Worm (Caenorhabditis elegans): ENCODE measurements around the gene F35H12.6.

- no peak for TF ChIP-seq ama-1 (optimal IDR thresholded peaks at IDR 0.05)
- TF ChIP-seq unc-55 (GFP tag; optimal IDR thresholded peaks at IDR 0.05) = no peak
- TF ChIP-seq che-1 (tag; optimal IDR thresholded peaks at IDR 0.05) = no peak
- no peak for TF ChIP-seq ztf-16 (tag; optimal IDR thresholded peaks at IDR 0.05)
- TF ChIP-seq mec-3 (tag; optimal IDR thresholded peaks at IDR 0.05; ENCODE audit: borderline replicate concordance) = no peak
- no peak for TF ChIP-seq ceh-18 (tag; optimal IDR thresholded peaks at IDR 0.05)
- no peak for TF ChIP-seq ceh-45 (GFP tag; IDR thresholded peaks at IDR 0.05)
- TF ChIP-seq C38D4.7 (GFP tag; optimal IDR thresholded peaks at IDR 0.05) = no peak
- peak; percentile 13 for TF ChIP-seq hlh-6 (tag; optimal IDR thresholded peaks at IDR 0.05)
- no peak for TF ChIP-seq pqm-1 (tag; optimal IDR thresholded peaks at IDR 0.05)
- no peak for TF ChIP-seq nhr-11 (tag; optimal IDR thresholded peaks at IDR 0.05)
- no peak for TF ChIP-seq lin-11 (tag; optimal IDR thresholded peaks at IDR 0.05)
These were observed 2.4 kb downstream of the F35H12.6 start, which contains the start of gene sel-12 for ce11 chrX:915510-915909.
